Fruit fly (Drosophila melanogaster) whole organism, prepupa: ENCODE results near the gene CG1636.

Experiments
- CG11902 ChIP-seq: fragments of 200-800 bp; sonication (Bioruptor generic); optimal IDR thresholded peaks from 3 replicates; lab custom pipeline; 2016; ENCODE audit warnings: missing biosample characterization, missing genetic modification characterization
- CG1621 ChIP-seq: fragments of 200-800 bp; sonication (Bioruptor generic); optimal IDR thresholded peaks from 3 replicates; lab custom pipeline; 2018; ENCODE audit warnings: missing biosample characterization, mild to moderate bottlenecking, missing genetic modification characterization
- CG32006 ChIP-seq: fragments of 200-800 bp; sonication (Bioruptor generic); optimal IDR thresholded peaks from 3 replicates; lab custom pipeline; 2017; ENCODE audit warnings: missing biosample characterization, mild to moderate bottlenecking, missing genetic modification characterization
- CG6163 ChIP-seq: fragments of 200-800 bp; sonication (Bioruptor generic); IDR thresholded peaks from 3 replicates; pipeline ENCODE4 v1.3.6; 2022; ENCODE audit warnings: missing biosample characterization, missing genetic modification characterization
- CG9139 ChIP-seq: fragments of 200-800 bp; sonication (Bioruptor generic); optimal IDR thresholded peaks from 3 replicates; lab custom pipeline; 2017; ENCODE audit warnings: missing biosample characterization, mild to moderate bottlenecking, missing genetic modification characterization
- Eip75B ChIP-seq: fragments of 200-800 bp; sonication (Bioruptor generic); optimal IDR thresholded peaks from 3 replicates; lab custom pipeline; 2016; ENCODE audit warnings: missing biosample characterization, missing genetic modification characterization
- Ets96B ChIP-seq: fragments of 200-800 bp; optimal IDR thresholded peaks from 2 replicates; lab custom pipeline; 2019; ENCODE audit warnings: missing biosample characterization, mild to moderate bottlenecking, missing genetic modification characterization, moderate library complexity
- Hr4 ChIP-seq: fragments of 200-800 bp; sonication (Bioruptor generic); optimal IDR thresholded peaks from 3 replicates; lab custom pipeline; 2016; ENCODE audit warnings: missing biosample characterization, missing genetic modification characterization
- OdsH ChIP-seq: fragments of 200-800 bp; sonication (Bioruptor generic); optimal IDR thresholded peaks from 3 replicates; lab custom pipeline; 2016; ENCODE audit warnings: missing biosample characterization, missing genetic modification characterization
- Sox102F ChIP-seq: fragments of 200-800 bp; sonication (Bioruptor generic); optimal IDR thresholded peaks from 2 replicates; lab custom pipeline; 2016; ENCODE audit warnings: missing biosample characterization, mild to moderate bottlenecking, missing genetic modification characterization
- Sox14 ChIP-seq: fragments of 200-800 bp; sonication (Bioruptor generic); optimal IDR thresholded peaks from 3 replicates; lab custom pipeline; 2016; ENCODE audit warnings: missing biosample characterization, missing genetic modification characterization
- acj6 ChIP-seq: fragments of 200-800 bp; sonication (Bioruptor generic); optimal IDR thresholded peaks from 3 replicates; lab custom pipeline; 2016; ENCODE audit warnings: missing biosample characterization, missing genetic modification characterization
- svp ChIP-seq: fragments of 200-800 bp; sonication (Bioruptor generic); peaks from one replicate; lab custom pipeline; 2016; ENCODE audit warnings: missing biosample characterization, missing genetic modification characterization

- no peak for TF ChIP-seq svp
- TF ChIP-seq Sox102F (GFP tag; lab: Kevin White, UChicago), result no peak
- no peak for TF ChIP-seq CG1621
- no peak for TF ChIP-seq acj6 (GFP tag; lab: Kevin White, UChicago)
- TF ChIP-seq Sox14 (GFP tag; lab: Kevin White, UChicago), result no peak
- no peak for TF ChIP-seq Hr4 (GFP tag; lab: Kevin White, UChicago)
- TF ChIP-seq Ets96B (tag; lab: Kevin White, UChicago), result no peak
- TF ChIP-seq OdsH (GFP tag; lab: Kevin White, UChicago), result no peak
- no peak for TF ChIP-seq CG6163 (GFP tag; lab: Robert Waterston, UW)
- no peak for TF ChIP-seq CG32006 (GFP tag; lab: Kevin White, UChicago)
- TF ChIP-seq Eip75B (GFP tag; lab: Kevin White, UChicago), result no peak
- TF ChIP-seq CG11902 (GFP tag; lab: Kevin White, UChicago), result no peak
- TF ChIP-seq CG9139 (GFP tag; lab: Kevin White, UChicago), result no peak
These were observed 13.6 kb downstream of the CG1636 start for dm6 chrX:8286859-8287258.
